Fruit fly (Drosophila melanogaster) whole organism, embryonic: Measurements from ENCODE around the gene Cyp313a1.
A peak's percentile ranks its signal among the peaks of the same experiment; 100 is the strongest.

Source experiments
- Asciz ChIP-seq: fragments of 200-800 bp; sonication (Bioruptor generic); optimal IDR thresholded peaks from 2 replicates; lab custom pipeline; 2017; ENCODE audit warnings: missing biosample characterization, mild to moderate bottlenecking, missing genetic modification characterization, missing genetic modification reagents
- Atf3 ChIP-seq: fragments of 200-800 bp; sonication (Bioruptor generic); optimal IDR thresholded peaks from 3 replicates; lab custom pipeline; 2016; ENCODE audit warnings: missing biosample characterization, missing genetic modification characterization
- Blimp-1 ChIP-seq: fragments of 200-800 bp; sonication (Bioruptor generic); optimal IDR thresholded peaks from 3 replicates; lab custom pipeline; 2018; ENCODE audit warnings: missing biosample characterization, missing genetic modification characterization, mild to moderate bottlenecking, moderate library complexity, missing genetic modification reagents
- CG10267 ChIP-seq: fragments of 200-800 bp; sonication (Bioruptor generic); optimal IDR thresholded peaks from 2 replicates; lab custom pipeline; 2018; ENCODE audit warnings: missing biosample characterization, mild to moderate bottlenecking, missing genetic modification characterization, moderate library complexity
- CG10959 ChIP-seq: fragments of 200-800 bp; sonication (Bioruptor generic); IDR thresholded peaks from 2 replicates; pipeline ENCODE4 v1.3.6; 2022; ENCODE audit warnings: missing biosample characterization, missing genetic modification characterization
- CG12071 ChIP-seq: fragments of 200-800 bp; sonication (Bioruptor generic); optimal IDR thresholded peaks from 3 replicates; lab custom pipeline; 2018; ENCODE audit warnings: missing biosample characterization, mild to moderate bottlenecking, missing genetic modification characterization
- CG12155 ChIP-seq: fragments of 200-800 bp; sonication (Bioruptor generic); optimal IDR thresholded peaks from 3 replicates; lab custom pipeline; 2016; ENCODE audit warnings: missing biosample characterization, missing genetic modification characterization
- CG12219 ChIP-seq: fragments of 200-800 bp; sonication (Bioruptor generic); optimal IDR thresholded peaks from 3 replicates; lab custom pipeline; 2018; ENCODE audit warnings: missing biosample characterization, mild to moderate bottlenecking, missing genetic modification characterization
- CG13123 ChIP-seq: fragments of 200-800 bp; sonication (Bioruptor generic); optimal IDR thresholded peaks from 2 replicates; lab custom pipeline; 2016; ENCODE audit warnings: missing biosample characterization, missing genetic modification characterization
- CG17328 ChIP-seq: fragments of 200-800 bp; sonication (Bioruptor generic); IDR thresholded peaks from 2 replicates; pipeline ENCODE4 v1.3.6; 2022; ENCODE audit warnings: missing biosample characterization, missing genetic modification characterization
- CG17568 ChIP-seq: fragments of 200-800 bp; sonication (Bioruptor generic); optimal IDR thresholded peaks from 2 replicates; lab custom pipeline; 2018; ENCODE audit warnings: missing biosample characterization, mild to moderate bottlenecking, missing genetic modification characterization, moderate library complexity
- CG18262 ChIP-seq: fragments of 200-800 bp; optimal IDR thresholded peaks from 3 replicates; lab custom pipeline; 2019; ENCODE audit warnings: missing biosample characterization, mild to moderate bottlenecking, missing genetic modification characterization, moderate library complexity
- CG18764 ChIP-seq: fragments of 200-800 bp; sonication (Bioruptor generic); optimal IDR thresholded peaks from 3 replicates; lab custom pipeline; 2016; ENCODE audit warnings: missing biosample characterization, missing genetic modification characterization
- CG2712 ChIP-seq: fragments of 200-800 bp; optimal IDR thresholded peaks from 3 replicates; lab custom pipeline; 2019; ENCODE audit warnings: missing biosample characterization, mild to moderate bottlenecking, missing genetic modification characterization, moderate library complexity
- CG32772 ChIP-seq: fragments of 200-800 bp; sonication (Bioruptor generic); IDR thresholded peaks from 2 replicates; pipeline ENCODE4 v1.3.6; 2022; ENCODE audit warnings: missing biosample characterization, missing genetic modification characterization
- CG4282 ChIP-seq: fragments of 200-800 bp; sonication (Bioruptor generic); optimal IDR thresholded peaks from 2 replicates; lab custom pipeline; 2016; ENCODE audit warnings: missing biosample characterization, missing genetic modification characterization
- CG6791 ChIP-seq: fragments of 200-800 bp; sonication (Bioruptor generic); IDR thresholded peaks from 3 replicates; pipeline ENCODE4 v1.3.6; 2022; ENCODE audit warnings: missing biosample characterization, missing genetic modification characterization; ENCODE audit not compliant: partially characterized antibody
- CG8478 ChIP-seq: fragments of >200 bp; optimal IDR thresholded peaks from 2 replicates; lab custom pipeline; 2018
- Dek ChIP-seq: fragments of 200-800 bp; sonication (Bioruptor generic); optimal IDR thresholded peaks from 3 replicates; lab custom pipeline; 2019; ENCODE audit warnings: missing biosample characterization, mild to moderate bottlenecking, missing genetic modification characterization, moderate library complexity
- Dip2 ChIP-seq: fragments of 200-800 bp; sonication (Bioruptor generic); IDR thresholded peaks from 2 replicates; pipeline ENCODE4 v1.3.6; 2022; ENCODE audit warnings: missing biosample characterization, missing genetic modification characterization
- Dll ChIP-seq: fragments of 200-800 bp; sonication (Bioruptor generic); IDR thresholded peaks from 4 replicates; pipeline ENCODE4 v1.3.6; 2022; ENCODE audit warnings: missing biosample characterization, missing genetic modification characterization; ENCODE audit not compliant: partially characterized antibody
- Eip74EF ChIP-seq, 2 experiments: fragments of 200-800 bp in 1 of 2; fragments of >200 bp in 1 of 2; sonication (Bioruptor generic) in 1 of 2; optimal IDR thresholded peaks; 2 replicates each; lab custom pipeline; 2017 to 2019; ENCODE audit warnings: missing biosample characterization in 2 of 2, missing genetic modification characterization in 2 of 2, mild to moderate bottlenecking in 1 of 2, moderate library complexity in 1 of 2
- Fer2 ChIP-seq: fragments of 200-800 bp; sonication (Bioruptor generic); optimal IDR thresholded peaks from 2 replicates; lab custom pipeline; 2018; ENCODE audit warnings: missing biosample characterization, mild to moderate bottlenecking, missing genetic modification characterization, moderate library complexity
- Gsc ChIP-seq: fragments of 200-800 bp; sonication (Bioruptor generic); IDR thresholded peaks from 2 replicates; pipeline ENCODE4 v1.3.6; 2022; ENCODE audit warnings: missing biosample characterization, missing genetic modification characterization
- Gug ChIP-seq: fragments of 200-800 bp; sonication (Bioruptor generic); IDR thresholded peaks from 4 replicates; pipeline ENCODE4 v1.3.6; 2022; ENCODE audit warnings: missing biosample characterization, missing genetic modification characterization
- HLH4C ChIP-seq: fragments of 200-800 bp; sonication (Bioruptor generic); IDR thresholded peaks from 3 replicates; pipeline ENCODE4 v1.3.6; 2022; ENCODE audit warnings: missing biosample characterization, missing genetic modification characterization; ENCODE audit not compliant: partially characterized antibody
- Hr78 ChIP-seq, 2 experiments: fragments of 200-800 bp in 1 of 2; fragments of >200 bp in 1 of 2; sonication (Bioruptor generic) in 1 of 2; optimal IDR thresholded peaks; 2 replicates each; lab custom pipeline; 2017 to 2019; ENCODE audit warnings: missing biosample characterization in 2 of 2, missing genetic modification characterization in 2 of 2, mild to moderate bottlenecking in 1 of 2, moderate library complexity in 1 of 2
- Meics ChIP-seq: fragments of 200-800 bp; sonication (Bioruptor generic); optimal IDR thresholded peaks from 2 replicates; lab custom pipeline; 2017; ENCODE audit warnings: missing biosample characterization, mild to moderate bottlenecking, missing genetic modification characterization
- NFAT ChIP-seq: fragments of 200-800 bp; sonication (Bioruptor generic); IDR thresholded peaks from 2 replicates; pipeline ENCODE4 v1.3.6; 2022; ENCODE audit warnings: missing biosample characterization, missing genetic modification characterization
- Neu2 ChIP-seq: fragments of 200-800 bp; sonication (Bioruptor generic); optimal IDR thresholded peaks from 3 replicates; lab custom pipeline; 2016; ENCODE audit warnings: missing biosample characterization, missing genetic modification characterization, borderline replicate concordance
- PHDP ChIP-seq: fragments of 200-800 bp; sonication (Bioruptor generic); optimal IDR thresholded peaks from 3 replicates; lab custom pipeline; 2018; ENCODE audit warnings: missing biosample characterization, mild to moderate bottlenecking, missing genetic modification characterization, moderate library complexity
- Ravus ChIP-seq: fragments of 200-800 bp; sonication (Bioruptor generic); IDR thresholded peaks from 2 replicates; pipeline ENCODE4 v1.3.6; 2022; ENCODE audit warnings: missing biosample characterization, missing genetic modification characterization
- Xrp1 ChIP-seq: fragments of 200-800 bp; sonication (Bioruptor generic); IDR thresholded peaks from 2 replicates; pipeline ENCODE4 v1.3.6; 2022; ENCODE audit warnings: missing biosample characterization, missing genetic modification characterization
- abd-A ChIP-seq: fragments of 200-800 bp; sonication (Bioruptor generic); optimal IDR thresholded peaks from 3 replicates; lab custom pipeline; 2019; ENCODE audit warnings: missing biosample characterization, mild to moderate bottlenecking, missing genetic modification characterization, moderate library complexity
- bcd ChIP-seq: fragments of 200-800 bp; sonication (Bioruptor generic); optimal IDR thresholded peaks from 2 replicates; lab custom pipeline; 2017; ENCODE audit warnings: missing biosample characterization, mild to moderate bottlenecking, missing genetic modification characterization
- ewg ChIP-seq: fragments of 200-800 bp; sonication (Bioruptor generic); optimal IDR thresholded peaks from 3 replicates; lab custom pipeline; 2017; ENCODE audit warnings: mild to moderate bottlenecking, missing biosample characterization, missing genetic modification reagents, missing genetic modification characterization
- fd96Cb ChIP-seq: fragments of 200-800 bp; sonication (Bioruptor generic); optimal IDR thresholded peaks from 2 replicates; lab custom pipeline; 2018; ENCODE audit warnings: missing biosample characterization, mild to moderate bottlenecking, missing genetic modification characterization, moderate library complexity
- gem ChIP-seq: fragments of 200-800 bp; sonication (Bioruptor generic); optimal IDR thresholded peaks from 2 replicates; lab custom pipeline; 2019; ENCODE audit warnings: missing biosample characterization, mild to moderate bottlenecking, missing genetic modification characterization, moderate library complexity
- hkb ChIP-seq, 2 experiments: fragments of 200-800 bp in 1 of 2; fragments of >200 bp in 1 of 2; sonication (Bioruptor generic) in 1 of 2; IDR thresholded peaks in 1 of 2; optimal IDR thresholded peaks in 1 of 2; 2 replicates each; pipeline versions ENCODE4 v1.3.6 to Lab custom; 2017 to 2022; ENCODE audit warnings: missing biosample characterization in 1 of 2, missing genetic modification characterization in 1 of 2
- insv ChIP-seq, 2 experiments: fragments of 200-800 bp; sonication (Bioruptor generic); optimal IDR thresholded peaks; 3 replicates each; lab custom pipeline; 2016 to 2018; ENCODE audit warnings: missing biosample characterization in 2 of 2, missing genetic modification characterization in 2 of 2
- kni ChIP-seq: fragments of 200-800 bp; sonication (Bioruptor generic); optimal IDR thresholded peaks from 3 replicates; lab custom pipeline; 2017; ENCODE audit warnings: mild to moderate bottlenecking, missing biosample characterization, missing genetic modification reagents, missing genetic modification characterization
- lbe ChIP-seq: fragments of 200-800 bp; sonication (Bioruptor generic); optimal IDR thresholded peaks from 2 replicates; lab custom pipeline; 2016; ENCODE audit warnings: missing biosample characterization, mild to moderate bottlenecking, missing genetic modification characterization
- luna ChIP-seq: fragments of 200-800 bp; sonication (Bioruptor generic); optimal IDR thresholded peaks from 2 replicates; lab custom pipeline; 2016; ENCODE audit warnings: missing biosample characterization, missing genetic modification characterization
- schlank ChIP-seq: fragments of 200-800 bp; sonication (Bioruptor generic); optimal IDR thresholded peaks from 2 replicates; lab custom pipeline; 2018; ENCODE audit warnings: missing biosample characterization, mild to moderate bottlenecking, missing genetic modification characterization
- tio ChIP-seq: fragments of 200-800 bp; sonication (Bioruptor generic); optimal IDR thresholded peaks from 2 replicates; lab custom pipeline; 2017; ENCODE audit warnings: missing biosample characterization, missing genetic modification characterization, inconsistent platforms
- tup ChIP-seq: fragments of 200-800 bp; sonication (Bioruptor generic); optimal IDR thresholded peaks from 2 replicates; lab custom pipeline; 2016; ENCODE audit warnings: missing biosample characterization, mild to moderate bottlenecking, missing genetic modification characterization, moderate library complexity
- tx ChIP-seq: fragments of 200-800 bp; sonication (Bioruptor generic); optimal IDR thresholded peaks from 2 replicates; lab custom pipeline; 2016; ENCODE audit warnings: missing biosample characterization, missing genetic modification characterization
- zfh1 ChIP-seq: fragments of 200-800 bp; sonication (Bioruptor generic); IDR thresholded peaks from 3 replicates; pipeline ENCODE4 v1.3.6; 2022; ENCODE audit warnings: missing biosample characterization, missing genetic modification characterization

Cyp313a1 gene

DNA sequence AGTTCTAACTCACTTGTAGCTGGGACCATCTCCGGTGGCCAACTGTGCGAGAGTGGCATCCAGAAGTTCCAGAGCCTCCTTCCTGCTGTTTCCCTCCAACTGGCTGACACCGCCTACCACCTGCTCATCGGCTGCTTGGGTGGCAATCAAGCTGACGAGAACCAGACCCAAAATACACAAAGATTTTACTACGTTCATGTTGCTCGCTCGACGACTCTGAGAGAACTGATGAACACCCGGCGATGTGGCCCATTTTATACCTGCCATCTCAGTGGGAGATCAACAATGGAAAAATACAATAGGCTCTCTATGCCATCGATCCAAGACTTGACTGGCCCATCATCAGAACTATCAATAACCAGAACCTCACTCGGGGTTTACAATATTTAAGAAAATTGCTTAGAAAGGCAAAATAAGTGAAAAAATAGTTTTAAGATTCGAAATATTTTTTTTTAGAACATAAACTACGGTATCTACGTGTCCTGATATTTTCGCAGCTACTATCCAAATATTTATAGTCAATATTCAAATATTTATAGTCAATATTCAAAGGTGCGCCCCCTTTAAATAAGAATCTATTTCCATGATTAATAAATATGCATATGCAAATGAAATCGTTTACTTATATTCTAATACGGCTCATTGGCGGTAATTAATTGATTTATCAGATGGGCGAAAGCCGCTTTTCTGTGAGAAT is 48.7 kb downstream of the Cyp313a1 start, which contains the start of gene Cys (continued):
- TF ChIP-seq luna (peak; percentile 34), Hr78 (GFP tag; optimal IDR thresholded peaks at IDR 0.05; lab: Kevin White, UChicago) (peak in 1 of 2 experiments; percentile 74), tio (GFP tag; lab: Kevin White, UChicago) (no peak), tx (no peak), Dll (GFP tag; lab: Robert Waterston, UW) (no peak), CG4282 (GFP tag; lab: Kevin White, UChicago) (no peak), Eip74EF (GFP tag; optimal IDR thresholded peaks at IDR 0.05; lab: Kevin White, UChicago) (peak in 1 of 2 experiments; percentile 15), CG17568 (GFP tag; lab: Kevin White, UChicago) (no peak), schlank (tag; lab: Kevin White, UChicago) (peak; percentile 9), CG2712 (tag; lab: Kevin White, UChicago) (no peak), bcd (GFP tag; lab: Kevin White, UChicago) (no peak), Ravus (GFP tag; lab: Robert Waterston, UW) (no peak), CG6791 (GFP tag; lab: Robert Waterston, UW) (peak; percentile 46; the same call in 1 of the 3 replicates), Gug (GFP tag; lab: Robert Waterston, UW) (no peak), CG8478 (lab: Kevin White, UChicago) (no peak), fd96Cb (tag; lab: Kevin White, UChicago) (no peak), zfh1 (GFP tag; lab: Robert Waterston, UW) (peak; percentile 54; the same call in 1 of the 3 replicates), abd-A (tag; lab: Kevin White, UChicago) (peak; percentile 31), Blimp-1 (peak; percentile 1), kni (GFP tag; lab: Kevin White, UChicago) (no peak), CG18764 (GFP tag; lab: Kevin White, UChicago) (no peak), PHDP (tag; lab: Kevin White, UChicago) (peak; percentile 56), Fer2 (no peak), CG18262 (tag; lab: Kevin White, UChicago) (peak; percentile 34), ewg (GFP tag; lab: Kevin White, UChicago) (no peak), Neu2 (GFP tag; lab: Kevin White, UChicago) (no peak), CG17328 (GFP tag; lab: Robert Waterston, UW) (peak; percentile 36; the same call in 1 of the 2 replicates), gem (peak; percentile 52), CG12219 (GFP tag; lab: Kevin White, UChicago) (no peak), CG12155 (GFP tag; lab: Kevin White, UChicago) (no peak), HLH4C (GFP tag; lab: Robert Waterston, UW) (0 out of 3 replicates have a peak, but pooled peaks have one; percentile 12), Meics (no peak), hkb (optimal IDR thresholded peaks at IDR 0.05; lab: Kevin White, UChicago) (no peak), hkb (GFP tag; IDR thresholded peaks at IDR 0.05; lab: Robert Waterston, UW) (no peak), CG32772 (no peak), Asciz (peak; percentile 19), insv (GFP tag; optimal IDR thresholded peaks at IDR 0.05; lab: Kevin White, UChicago) (no peak), Dip2 (GFP tag; lab: Robert Waterston, UW) (no peak), tup (GFP tag; lab: Kevin White, UChicago) (no peak), Gsc (GFP tag; lab: Robert Waterston, UW) (no peak), lbe (GFP tag; lab: Kevin White, UChicago) (no peak), CG10267 (tag; lab: Kevin White, UChicago) (no peak), NFAT (GFP tag; lab: Robert Waterston, UW) (peak; percentile 87; the same call in 1 of the 2 replicates), Atf3 (no peak), CG13123 (GFP tag; lab: Kevin White, UChicago) (no peak), Xrp1 (0 out of 2 replicates have a peak, but pooled peaks have one; percentile 27), Dek (tag; lab: Kevin White, UChicago) (no peak), CG12071 (peak; percentile 5), CG10959 (GFP tag; lab: Robert Waterston, UW) (no peak)
